Worm (Caenorhabditis elegans) whole organism, L4 larva: Measurements from ENCODE around the gene sams-5.

Source experiments
- F26F4.8 ChIP-seq: fragments of 200-800 bp; sonication (Bioruptor generic); conservative IDR thresholded peaks from 2 replicates; pipeline ENCODE4 v1.3.6; 2022; ENCODE audit warnings: missing genetic modification characterization, missing compliant biosample characterization
- unc-62 ChIP-seq, 3 experiments: fragments of 150-350 bp in 1 of 3; sonication (generic microtip); optimal IDR thresholded peaks in 2 of 3; peaks in 1 of 3; 1 replicate in 1 of 3; 2 replicates in 2 of 3; lab custom pipeline; 2014 to 2017; ENCODE audit warnings: missing biosample characterization in 3 of 3, missing genetic modification characterization in 3 of 3, missing genetic modification reagents in 3 of 3, missing genotype in 1 of 3

DNA sequence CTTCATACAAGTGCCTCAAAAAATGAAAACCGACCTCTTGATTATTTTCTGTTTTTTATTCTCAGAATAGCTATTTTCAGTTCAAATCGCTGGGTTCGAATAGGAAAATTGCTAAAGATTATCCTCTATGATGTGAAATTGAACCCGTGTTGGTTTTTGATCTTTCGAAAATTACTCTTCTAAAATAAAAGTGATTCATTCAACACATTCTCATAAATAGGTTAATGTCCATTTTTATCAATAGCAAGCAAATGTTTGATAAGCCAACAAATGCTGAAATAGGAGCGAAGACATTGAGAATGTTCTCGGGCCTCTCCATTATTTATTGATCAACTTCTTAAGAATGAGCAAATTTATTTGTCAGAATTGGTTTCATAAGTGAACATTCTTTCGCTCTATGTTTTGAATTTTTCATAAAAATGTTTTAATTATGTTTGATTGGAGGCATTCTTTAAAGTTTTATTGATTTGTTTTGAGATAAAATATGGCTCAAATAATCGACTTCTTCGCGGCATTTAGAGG lies 46.5 kb downstream of the sams-5 start, which contains the start of gene F58F9.3:
- TF ChIP-seq F26F4.8 (no peak), unc-62 (GFP tag; optimal IDR thresholded peaks at IDR 0.05 in 1 of 2; lab: Kevin White, UChicago) (peak in 1 of 2 experiments; percentile 88), unc-62 (tag; optimal IDR thresholded peaks at IDR 0.05; lab: Kevin White, UChicago) (no peak)
